Worm (Caenorhabditis elegans) whole organism, mixed stage, embryonic: ENCODE data around the gene C06B3.7.

Experiments used
- drap-1 ChIP-seq: fragments of 200-800 bp; sonication (Bioruptor generic); optimal IDR thresholded peaks from 3 replicates; lab custom pipeline; 2018; ENCODE audit warnings: mild to moderate bottlenecking, missing genetic modification characterization, missing compliant biosample characterization
- flh-1 ChIP-seq: fragments of 200-800 bp; sonication (Bioruptor generic); optimal IDR thresholded peaks from 2 replicates; lab custom pipeline; 2018; ENCODE audit warnings: mild to moderate bottlenecking, missing genetic modification characterization, moderate library complexity, missing compliant biosample characterization

DNA sequence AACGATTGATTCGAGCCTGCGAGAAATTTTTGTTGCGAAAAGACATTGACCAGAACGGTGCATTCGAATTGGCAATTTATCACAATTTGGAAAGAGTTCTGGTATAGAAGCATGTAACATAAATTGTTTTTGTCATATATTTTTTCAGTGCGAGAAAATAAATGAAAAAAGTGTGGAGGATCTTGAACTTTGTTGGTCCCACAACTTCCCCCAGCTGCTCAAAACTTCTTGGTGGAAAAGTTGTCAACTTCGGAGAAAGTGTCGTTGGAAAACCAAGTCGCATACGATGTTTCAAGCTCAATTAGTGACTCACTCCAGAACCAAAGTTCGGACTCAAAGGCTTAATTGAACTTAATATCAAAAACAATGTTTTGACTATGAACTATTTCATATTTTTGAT lies 22.5 kb downstream of the C06B3.7 start:
- TF ChIP-seq flh-1: no peak
- TF ChIP-seq drap-1 (GFP tag; lab: Kevin White, UChicago): no peak
